Fruit fly (Drosophila melanogaster) whole organism, embryonic: ENCODE results near the gene CG15011.
A peak's percentile ranks its signal among the peaks of the same experiment; 100 is the strongest.

ENCODE experiments used
- BtbVII ChIP-seq: fragments of 200-800 bp; sonication (Bioruptor generic); optimal IDR thresholded peaks from 3 replicates; lab custom pipeline; 2017; ENCODE audit warnings: missing biosample characterization, mild to moderate bottlenecking, missing genetic modification characterization
- CG10543 ChIP-seq: fragments of 200-800 bp; sonication (Bioruptor generic); optimal IDR thresholded peaks from 3 replicates; lab custom pipeline; 2017; ENCODE audit warnings: missing biosample characterization, mild to moderate bottlenecking, missing genetic modification characterization, moderate library complexity
- CG11504 ChIP-seq: fragments of 200-800 bp; sonication (Bioruptor generic); optimal IDR thresholded peaks from 3 replicates; lab custom pipeline; 2019; ENCODE audit warnings: missing biosample characterization, mild to moderate bottlenecking, missing genetic modification characterization, moderate library complexity
- CG12769 ChIP-seq: fragments of 200-800 bp; sonication (Bioruptor generic); optimal IDR thresholded peaks from 2 replicates; lab custom pipeline; 2019; ENCODE audit warnings: missing biosample characterization, mild to moderate bottlenecking, missing genetic modification characterization, moderate library complexity
- CG13123 ChIP-seq: fragments of 200-800 bp; sonication (Bioruptor generic); optimal IDR thresholded peaks from 2 replicates; lab custom pipeline; 2016; ENCODE audit warnings: missing biosample characterization, missing genetic modification characterization
- CG13287 ChIP-seq: fragments of 200-800 bp; sonication (Bioruptor generic); IDR thresholded peaks from 2 replicates; pipeline ENCODE4 v1.3.6; 2022; ENCODE audit warnings: missing biosample characterization, missing genetic modification characterization; ENCODE audit not compliant: partially characterized antibody
- CG17328 ChIP-seq: fragments of 200-800 bp; sonication (Bioruptor generic); IDR thresholded peaks from 2 replicates; pipeline ENCODE4 v1.3.6; 2022; ENCODE audit warnings: missing biosample characterization, missing genetic modification characterization
- CG17912 ChIP-seq: fragments of 200-800 bp; sonication (Bioruptor generic); optimal IDR thresholded peaks from 2 replicates; lab custom pipeline; 2018; ENCODE audit warnings: missing biosample characterization, mild to moderate bottlenecking, missing genetic modification characterization
- CG2678 ChIP-seq: fragments of 200-800 bp; sonication (Bioruptor generic); optimal IDR thresholded peaks from 3 replicates; lab custom pipeline; 2019; ENCODE audit warnings: missing biosample characterization, mild to moderate bottlenecking, missing genetic modification characterization, moderate library complexity
- CG30020 ChIP-seq: fragments of 200-800 bp; optimal IDR thresholded peaks from 2 replicates; lab custom pipeline; 2019; ENCODE audit warnings: missing biosample characterization, mild to moderate bottlenecking, missing genetic modification characterization, moderate library complexity
- CG32532 ChIP-seq: fragments of 200-800 bp; sonication (Bioruptor generic); IDR thresholded peaks from 2 replicates; pipeline ENCODE4 v1.3.6; 2022; ENCODE audit warnings: missing biosample characterization, missing genetic modification characterization
- CG34376 ChIP-seq: fragments of 200-800 bp; sonication (Bioruptor generic); optimal IDR thresholded peaks from 2 replicates; lab custom pipeline; 2018; ENCODE audit warnings: missing biosample characterization, mild to moderate bottlenecking, missing genetic modification characterization
- CG8290 ChIP-seq, 3 experiments: fragments of 200-800 bp; sonication (Bioruptor generic); optimal IDR thresholded peaks; 2 replicates each; lab custom pipeline; 2016 to 2019; ENCODE audit warnings: missing biosample characterization in 3 of 3, missing genetic modification characterization in 3 of 3, mild to moderate bottlenecking in 2 of 3, moderate library complexity in 1 of 3
- D ChIP-seq, 2 experiments: fragments of 200-800 bp in 1 of 2; fragments of >200 bp in 1 of 2; sonication (Bioruptor generic) in 1 of 2; optimal IDR thresholded peaks; 2 replicates in 1 of 2; 3 replicates in 1 of 2; lab custom pipeline; 2017; ENCODE audit warnings: mild to moderate bottlenecking in 1 of 2, missing biosample characterization in 1 of 2, missing genetic modification characterization in 1 of 2, missing genetic modification reagents in 1 of 2
- D19B ChIP-seq: fragments of 200-800 bp; sonication (Bioruptor generic); optimal IDR thresholded peaks from 2 replicates; lab custom pipeline; 2017; ENCODE audit warnings: missing biosample characterization, mild to moderate bottlenecking, missing genetic modification characterization
- Deaf1 ChIP-seq: fragments of 200-800 bp; optimal IDR thresholded peaks from 3 replicates; lab custom pipeline; 2019; ENCODE audit warnings: missing biosample characterization, mild to moderate bottlenecking, missing genetic modification characterization, moderate library complexity
- Hr78 ChIP-seq, 2 experiments: fragments of 200-800 bp in 1 of 2; fragments of >200 bp in 1 of 2; sonication (Bioruptor generic) in 1 of 2; optimal IDR thresholded peaks; 2 replicates each; lab custom pipeline; 2017 to 2019; ENCODE audit warnings: missing biosample characterization in 2 of 2, missing genetic modification characterization in 2 of 2, mild to moderate bottlenecking in 1 of 2, moderate library complexity in 1 of 2
- Med ChIP-seq: fragments of 200-800 bp; sonication (Bioruptor generic); peaks from one replicate; lab custom pipeline; 2016; ENCODE audit warnings: missing biosample characterization, missing genetic modification characterization, mild to moderate bottlenecking, inconsistent platforms, moderate library complexity
- Pdp1 ChIP-seq, 2 experiments: fragments of 200-800 bp; sonication (Bioruptor generic); optimal IDR thresholded peaks; 3 replicates each; lab custom pipeline; 2016; ENCODE audit warnings: missing biosample characterization in 2 of 2, missing genetic modification characterization in 2 of 2, mild to moderate bottlenecking in 1 of 2, moderate library complexity in 1 of 2
- aop ChIP-seq: fragments of 200-800 bp; sonication (Bioruptor generic); IDR thresholded peaks from 2 replicates; pipeline ENCODE4 v1.3.6; 2022; ENCODE audit warnings: missing biosample characterization, missing genetic modification characterization
- br ChIP-seq: fragments of >200 bp; optimal IDR thresholded peaks from 2 replicates; lab custom pipeline; 2017
- chinmo ChIP-seq: fragments of 200-800 bp; sonication (Bioruptor generic); IDR thresholded peaks from 4 replicates; pipeline ENCODE4 v1.3.6; 2022; ENCODE audit warnings: missing biosample characterization, missing genetic modification characterization; ENCODE audit not compliant: partially characterized antibody
- crol ChIP-seq: fragments of 200-800 bp; sonication (Bioruptor generic); IDR thresholded peaks from 2 replicates; pipeline ENCODE4 v1.3.6; 2022; ENCODE audit warnings: missing biosample characterization, missing genetic modification characterization
- cwo ChIP-seq: fragments of 200-800 bp; sonication (Bioruptor generic); optimal IDR thresholded peaks from 3 replicates; lab custom pipeline; 2017; ENCODE audit warnings: missing biosample characterization, missing genetic modification characterization, mild to moderate bottlenecking, moderate library complexity, missing genetic modification reagents
- dan ChIP-seq: fragments of 200-800 bp; sonication (Bioruptor generic); IDR thresholded peaks from 2 replicates; pipeline ENCODE4 v1.3.6; 2022; ENCODE audit warnings: missing biosample characterization, missing genetic modification characterization
- gce ChIP-seq: fragments of 200-800 bp; sonication (Bioruptor generic); IDR thresholded peaks from 3 replicates; pipeline ENCODE4 v1.3.6; 2022; ENCODE audit warnings: missing biosample characterization, missing genetic modification characterization
- grau ChIP-seq: fragments of 200-800 bp; optimal IDR thresholded peaks from 3 replicates; lab custom pipeline; 2019; ENCODE audit warnings: missing biosample characterization, mild to moderate bottlenecking, missing genetic modification characterization, moderate library complexity
- kni ChIP-seq: fragments of 200-800 bp; sonication (Bioruptor generic); optimal IDR thresholded peaks from 3 replicates; lab custom pipeline; 2017; ENCODE audit warnings: mild to moderate bottlenecking, missing biosample characterization, missing genetic modification reagents, missing genetic modification characterization
- nom ChIP-seq: fragments of 200-800 bp; sonication (Bioruptor generic); optimal IDR thresholded peaks from 2 replicates; lab custom pipeline; 2017; ENCODE audit warnings: missing biosample characterization, missing genetic modification characterization, mild to moderate bottlenecking, moderate library complexity, missing genetic modification reagents
- sd ChIP-seq: fragments of 200-800 bp; sonication (Bioruptor generic); optimal IDR thresholded peaks from 3 replicates; lab custom pipeline; 2018; ENCODE audit warnings: missing biosample characterization, mild to moderate bottlenecking, missing genetic modification characterization, moderate library complexity
- sr ChIP-seq: fragments of 200-800 bp; sonication (Bioruptor generic); IDR thresholded peaks from 3 replicates; pipeline ENCODE4 v1.3.6; 2022; ENCODE audit warnings: missing biosample characterization, missing genetic modification characterization
- sug ChIP-seq: fragments of 200-800 bp; optimal IDR thresholded peaks from 2 replicates; lab custom pipeline; 2019; ENCODE audit warnings: missing biosample characterization, mild to moderate bottlenecking, missing genetic modification characterization, moderate library complexity
- tin ChIP-seq: fragments of 200-800 bp; sonication (Bioruptor generic); optimal IDR thresholded peaks from 3 replicates; lab custom pipeline; 2016; ENCODE audit warnings: missing biosample characterization, missing genetic modification characterization
- vvl ChIP-seq: fragments of 200-800 bp; sonication (Bioruptor generic); IDR thresholded peaks from 2 replicates; pipeline ENCODE4 v1.3.6; 2022; ENCODE audit warnings: missing biosample characterization, missing genetic modification characterization
- zen ChIP-seq: fragments of 200-800 bp; sonication (Bioruptor generic); optimal IDR thresholded peaks from 3 replicates; lab custom pipeline; 2018; ENCODE audit warnings: missing biosample characterization, mild to moderate bottlenecking, missing genetic modification characterization, moderate library complexity

Gene CG15011

dm6 chr3L:4227164-4227563 is 31.8 kb downstream of the CG15011 start, which contains the start of gene CG46460 (continued):
- peak; percentile 11; the same call in 1 of the 2 replicates for TF ChIP-seq CG17328 (GFP tag; lab: Robert Waterston, UW)
- no peak for TF ChIP-seq CG32532 (GFP tag; lab: Robert Waterston, UW)
- TF ChIP-seq sug (tag; lab: Kevin White, UChicago) = no peak
- TF ChIP-seq tin (GFP tag; lab: Kevin White, UChicago) = no peak
- no peak for TF ChIP-seq BtbVII
- no peak for TF ChIP-seq dan (GFP tag; lab: Robert Waterston, UW)
- TF ChIP-seq CG2678 (tag; lab: Kevin White, UChicago) = peak; percentile 4
- no peak for TF ChIP-seq CG17912 (GFP tag; lab: Kevin White, UChicago)

DNA sequence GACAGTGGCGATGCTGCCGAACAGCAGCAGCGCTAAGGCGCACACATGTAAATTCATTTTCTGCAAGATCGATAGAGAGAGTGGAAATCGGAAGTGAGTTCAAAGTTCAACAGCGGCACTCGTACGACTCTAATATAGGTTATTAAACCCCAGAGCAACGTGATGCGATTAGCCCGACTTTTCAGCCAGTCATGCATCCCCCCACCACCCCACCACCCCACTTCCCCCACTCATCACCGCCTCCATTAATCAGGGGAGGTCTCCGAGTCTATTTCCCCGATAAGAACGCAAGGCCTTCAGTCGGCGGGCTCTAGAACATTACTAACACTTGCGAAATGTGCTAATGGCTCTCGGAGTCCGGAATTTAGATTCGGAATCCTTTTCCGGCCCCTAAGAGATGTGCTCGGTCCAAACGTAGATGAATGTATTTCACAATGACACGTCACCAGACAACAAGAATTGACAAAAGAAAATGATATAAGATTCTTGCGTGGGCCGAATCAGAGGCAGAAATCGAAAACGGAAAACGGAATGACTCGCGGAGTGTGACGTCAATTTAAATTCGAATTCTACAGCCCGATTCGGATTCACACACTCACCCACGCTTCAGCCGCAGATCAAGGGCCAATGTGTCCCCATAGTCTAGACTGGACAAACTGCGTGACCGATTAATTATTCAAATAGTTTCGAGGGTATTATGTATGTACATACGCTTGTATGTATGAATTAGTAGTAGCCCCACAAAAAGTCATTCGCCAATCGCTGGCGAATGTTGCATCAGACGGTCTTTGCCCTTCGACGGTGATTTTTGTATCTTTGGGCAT is 33.1 kb downstream of the CG15011 start:
- TF ChIP-seq CG11504 (tag; lab: Kevin White, UChicago) (no peak), grau (tag; lab: Kevin White, UChicago) (no peak), CG13123 (GFP tag; lab: Kevin White, UChicago) (no peak), sd (tag; lab: Kevin White, UChicago) (peak; percentile 75), CG8290 (GFP tag; optimal IDR thresholded peaks at IDR 0.05; lab: Kevin White, UChicago) (no peak), CG8290 (tag; optimal IDR thresholded peaks at IDR 0.05; lab: Kevin White, UChicago) (peak in 1 of 2 experiments; percentile 8), D19B (GFP tag; lab: Kevin White, UChicago) (peak; percentile 42), crol (peak; percentile 90), nom (GFP tag; lab: Kevin White, UChicago) (peak; percentile 32), br (lab: Kevin White, UChicago) (no peak), aop (0 out of 2 replicates have a peak, but pooled peaks have one; percentile 41), Hr78 (GFP tag; optimal IDR thresholded peaks at IDR 0.05; lab: Kevin White, UChicago) (peak in 1 of 2 experiments; percentile 82), chinmo (GFP tag; lab: Robert Waterston, UW) (0 out of 4 replicates have a peak, but pooled peaks have one; percentile 42), CG30020 (tag; lab: Kevin White, UChicago) (no peak), sr (GFP tag; lab: Robert Waterston, UW) (peak; percentile 82; the same call in 2 of the 3 replicates), CG34376 (GFP tag; lab: Kevin White, UChicago) (peak; percentile 67), zen (no peak), D (optimal IDR thresholded peaks at IDR 0.05; lab: Kevin White, UChicago) (no peak), D (GFP tag; optimal IDR thresholded peaks at IDR 0.05; lab: Kevin White, UChicago) (no peak), Pdp1 (GFP tag; optimal IDR thresholded peaks at IDR 0.05; lab: Kevin White, UChicago) (peak in 1 of 2 experiments; percentile 67), Med (GFP tag; lab: Kevin White, UChicago) (peak; percentile 70), Deaf1 (peak; percentile 20), CG10543 (GFP tag; lab: Kevin White, UChicago) (peak; percentile 14), kni (GFP tag; lab: Kevin White, UChicago) (peak; percentile 7), gce (GFP tag; lab: Robert Waterston, UW) (0 out of 3 replicates have a peak, but pooled peaks have one; percentile 33), CG12769 (peak; percentile 31), vvl (GFP tag; lab: Robert Waterston, UW) (0 out of 2 replicates have a peak, but pooled peaks have one; percentile 7), cwo (peak; percentile 63), CG13287 (GFP tag; lab: Robert Waterston, UW) (0 out of 2 replicates have a peak, but pooled peaks have one; percentile 5), sug (tag; lab: Kevin White, UChicago) (peak; percentile 72)
- TF ChIP-seq, all 482 proteins: peak for 21
